Worm (Caenorhabditis elegans) whole organism, L4/young adult: ENCODE data around the gene F56A11.6.

Experiments used
- W03F9.2 ChIP-seq: fragments of 150-350 bp; optimal IDR thresholded peaks from 2 replicates; lab custom pipeline; 2014; ENCODE audit warnings: missing biosample characterization, missing genetic modification characterization
- dao-5 ChIP-seq: sonication (generic microtip); optimal IDR thresholded peaks from 2 replicates; lab custom pipeline; 2016; ENCODE audit warnings: missing genotype, missing genetic modification characterization, moderate library complexity, missing compliant biosample characterization
- him-1 ChIP-seq: sonication (generic microtip); optimal IDR thresholded peaks from 2 replicates; lab custom pipeline; 2016; ENCODE audit warnings: missing genotype, missing genetic modification reagents, missing genetic modification characterization, missing compliant biosample characterization

DNA sequence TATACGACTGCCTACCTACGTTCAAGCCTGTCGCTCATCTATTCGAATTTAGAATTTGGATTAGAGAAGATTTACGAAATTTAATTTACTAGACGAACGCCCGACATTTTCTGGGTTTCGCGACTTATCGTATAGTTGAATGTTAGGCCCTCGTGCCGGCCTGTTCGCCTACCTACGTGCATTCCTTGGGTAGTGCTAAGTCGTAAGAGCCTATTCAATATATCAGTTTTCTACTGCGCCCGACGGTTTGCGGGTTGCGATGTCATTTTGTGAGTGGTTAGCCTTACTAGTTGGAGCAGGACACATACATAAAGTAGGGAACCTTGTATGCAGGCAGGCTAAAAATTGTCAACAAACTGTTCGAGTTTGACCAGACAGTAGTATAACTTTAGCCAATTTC, 41.0 kb upstream of the F56A11.6 start:
- no peak for TF ChIP-seq him-1 (tag; lab: Kevin White, UChicago)
- no peak for TF ChIP-seq W03F9.2 (tag; lab: Kevin White, UChicago)
- TF ChIP-seq dao-5, result no peak
